Worm (Caenorhabditis elegans): ENCODE results near the gene nra-3.

The nra-3 gene

ce11 chrX:9931362-9931761 is at the start of gene nra-3:
Gene nra-3, minus strand, starts transcription at chrX:9931462.
- no peak for TF ChIP-seq unc-62 (GFP tag; optimal IDR thresholded peaks at IDR 0.05)

ce11 chrX:9976206-9976605 is 44.9 kb upstream of the nra-3 start, which contains the start of gene mgl-1:
Gene mgl-1, minus strand, starts transcription at chrX:9976306.
- TF ChIP-seq unc-62 (GFP tag; optimal IDR thresholded peaks at IDR 0.05) = no peak

ce11 chrX:9965275-9965674 is 34.0 kb upstream of the nra-3 start, which contains the start of gene pssy-1:
Gene pssy-1, plus strand, starts transcription at chrX:9965592.
- no peak for TF ChIP-seq unc-62 (GFP tag; optimal IDR thresholded peaks at IDR 0.05)

ce11 chrX:9962535-9962934 is 31.3 kb upstream of the nra-3 start:
- TF ChIP-seq unc-62 (GFP tag; optimal IDR thresholded peaks at IDR 0.05) = no peak

- no peak for TF ChIP-seq unc-62 (GFP tag; optimal IDR thresholded peaks at IDR 0.05)
These were observed 27.3 kb upstream of the nra-3 start, which contains the start of gene ZC506.1 for ce11 chrX:9958561-9958960. Gene ZC506.1, plus strand, starts transcription at chrX:9958960.

ce11 chrX:9957449-9957848 is 26.2 kb upstream of the nra-3 start:
- TF ChIP-seq unc-62 (GFP tag; optimal IDR thresholded peaks at IDR 0.05) = no peak

- no peak for TF ChIP-seq unc-62 (GFP tag; optimal IDR thresholded peaks at IDR 0.05)
These were observed 24.8 kb upstream of the nra-3 start for ce11 chrX:9956052-9956451.

- TF ChIP-seq unc-62 (GFP tag; optimal IDR thresholded peaks at IDR 0.05) = no peak
These were observed 23.3 kb upstream of the nra-3 start, which contains the start of gene cysl-1 for ce11 chrX:9954483-9955041. Gene cysl-1, minus strand, starts transcription at chrX:9954533.

ce11 chrX:9948963-9949362 is 17.7 kb upstream of the nra-3 start, which contains the start of gene nas-37:
Gene nas-37, minus strand, starts transcription at chrX:9949063.
- TF ChIP-seq unc-62 (GFP tag; optimal IDR thresholded peaks at IDR 0.05) = no peak

ce11 chrX:9948528-9948927 is 17.3 kb upstream of the nra-3 start:
- no peak for TF ChIP-seq unc-62 (GFP tag; optimal IDR thresholded peaks at IDR 0.05)

- no peak for TF ChIP-seq unc-62 (GFP tag; optimal IDR thresholded peaks at IDR 0.05)
These were observed 10.1 kb upstream of the nra-3 start for ce11 chrX:9941379-9941778.

ce11 chrX:9940524-9940923 is 9.3 kb upstream of the nra-3 start:
- no peak for TF ChIP-seq unc-62 (GFP tag; optimal IDR thresholded peaks at IDR 0.05)

ce11 chrX:9938537-9938936 is 7.3 kb upstream of the nra-3 start, which contains the start of the genes C17G1.5 and C17G1.14:
Gene C17G1.5, plus strand, starts transcription at chrX:9938802.
Gene C17G1.14, plus strand, starts transcription at chrX:9938813.
- TF ChIP-seq unc-62 (GFP tag; optimal IDR thresholded peaks at IDR 0.05) = no peak

ce11 chrX:9938091-9938490 is 6.8 kb upstream of the nra-3 start:
- TF ChIP-seq unc-62 (GFP tag; optimal IDR thresholded peaks at IDR 0.05) = no peak

- TF ChIP-seq unc-62 (GFP tag; optimal IDR thresholded peaks at IDR 0.05) = no peak
These were observed 2.7 kb upstream of the nra-3 start for ce11 chrX:9934009-9934323.

ce11 chrX:9933291-9934008 is 2.2 kb upstream of the nra-3 start:
- TF ChIP-seq unc-62 (GFP tag; optimal IDR thresholded peaks at IDR 0.05) = no peak

- TF ChIP-seq unc-62 (GFP tag; optimal IDR thresholded peaks at IDR 0.05) = no peak
These were observed 1.0 kb upstream of the nra-3 start, which contains the start of gene tsp-21 for ce11 chrX:9932226-9932773. Gene tsp-21, plus strand, starts transcription at chrX:9932371.
